Worm (Caenorhabditis elegans) whole organism, midembryonic: ENCODE measurements around the gene kin-9.
"Not testable (repeated sequence)": the region's sequence is repeated elsewhere in the genome, so short reads cannot be mapped to it uniquely, and the experiment has no call there.

Source experiments
- T22C8.4 ChIP-seq: fragments of 200-800 bp; sonication (Bioruptor generic); IDR thresholded peaks from 2 replicates; pipeline ENCODE4 v1.3.6; 2022; ENCODE audit warnings: missing genetic modification characterization, missing compliant biosample characterization
- cog-1 ChIP-seq: sonication (generic microtip); optimal IDR thresholded peaks from 2 replicates; lab custom pipeline; 2016; ENCODE audit warnings: missing genetic modification characterization, missing compliant biosample characterization
- flt-1 ChIP-seq: fragments of 200-800 bp; sonication (Bioruptor generic); IDR thresholded peaks from 2 replicates; pipeline ENCODE4 v1.3.6; 2022; ENCODE audit warnings: missing genetic modification characterization, missing compliant biosample characterization
- klf-2 ChIP-seq: fragments of 200-800 bp; sonication (Bioruptor generic); conservative IDR thresholded peaks from 2 replicates; pipeline ENCODE4 v1.3.6; 2022; ENCODE audit warnings: missing genetic modification reagents, missing genetic modification characterization, missing compliant biosample characterization
- med-1 ChIP-seq: sonication (generic microtip); optimal IDR thresholded peaks from 2 replicates; lab custom pipeline; 2017; ENCODE audit warnings: missing genetic modification characterization, mild to moderate bottlenecking, missing compliant biosample characterization, antibody characterized with exemption, missing genetic modification reagents; ENCODE audit not compliant: insufficient read depth
- ref-1 ChIP-seq: fragments of 200-800 bp; sonication (Bioruptor generic); conservative IDR thresholded peaks from 2 replicates; pipeline ENCODE4 v1.3.6; 2022; ENCODE audit warnings: missing genetic modification reagents, missing genetic modification characterization, missing compliant biosample characterization
- tab-1 ChIP-seq: fragments of 200-800 bp; sonication (Bioruptor generic); IDR thresholded peaks from 2 replicates; pipeline ENCODE4 v1.3.6; 2022; ENCODE audit warnings: missing genetic modification characterization, missing compliant biosample characterization
- ztf-23 ChIP-seq: fragments of 200-800 bp; sonication (Bioruptor generic); IDR thresholded peaks from 2 replicates; pipeline ENCODE4 v1.3.6; 2022; ENCODE audit warnings: missing genetic modification reagents, missing genetic modification characterization, missing compliant biosample characterization
- ztf-29 ChIP-seq: fragments of 200-800 bp; sonication (Bioruptor generic); IDR thresholded peaks from 2 replicates; pipeline ENCODE4 v1.3.6; 2022; ENCODE audit warnings: missing genetic modification reagents, missing genetic modification characterization, missing compliant biosample characterization

kin-9 gene

DNA sequence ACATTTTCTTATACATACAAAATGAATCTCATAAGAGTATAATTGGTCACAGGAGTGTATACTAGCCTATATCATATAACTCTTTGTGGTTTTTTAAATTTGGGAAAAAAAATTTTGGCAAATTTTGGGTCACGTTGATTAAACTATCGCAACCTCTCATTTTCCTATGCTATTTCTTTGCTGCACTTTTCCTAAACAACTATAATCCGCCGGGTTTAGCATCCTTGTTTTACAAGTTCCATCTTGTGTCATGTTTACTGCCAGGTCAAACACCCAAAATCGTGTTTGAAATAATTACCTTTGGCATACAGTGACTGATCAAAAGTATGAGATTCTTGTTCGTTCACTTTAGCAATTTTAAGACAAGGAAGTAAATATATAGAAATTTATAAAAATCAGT lies 24.2 kb upstream of the kin-9 start, which contains the start of gene sulp-3:
sulp-3 (minus strand) TSS at position 101 of the 400 bp plus-strand sequence.
- TF ChIP-seq cog-1 (tag; lab: Kevin White, UChicago) (no peak), flt-1 (GFP tag; lab: Robert Waterston, UW) (no peak), tab-1 (GFP tag; lab: Robert Waterston, UW) (no peak), ztf-23 (GFP tag; lab: Robert Waterston, UW) (no peak), ref-1 (GFP tag; lab: Robert Waterston, UW) (no peak), ztf-29 (GFP tag; lab: Robert Waterston, UW) (no peak), klf-2 (no peak), T22C8.4 (GFP tag; lab: Robert Waterston, UW) (no peak), med-1 (GFP tag; lab: Kevin White, UChicago) (no peak)

DNA sequence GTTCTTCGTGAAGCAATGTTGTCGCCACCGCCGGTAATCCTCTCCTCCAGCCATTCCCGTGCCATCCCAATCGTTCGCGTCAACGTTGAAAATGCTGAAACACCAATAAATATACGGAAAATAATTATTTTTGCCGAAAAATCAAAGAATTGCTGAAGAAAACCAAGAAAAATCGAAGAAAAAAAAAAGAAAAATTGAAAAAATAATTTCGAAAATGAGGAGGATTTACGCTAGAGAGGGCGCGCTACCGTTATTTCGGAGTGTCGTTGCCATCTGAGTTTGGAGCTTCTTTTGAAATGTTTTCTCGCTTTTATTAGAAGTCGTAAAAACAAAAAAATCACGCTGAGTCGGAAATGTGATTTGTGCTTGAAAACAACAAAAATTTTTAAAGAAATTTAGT lies 21.7 kb upstream of the kin-9 start, which contains the start of gene F08F1.9:
F08F1.9 (minus strand) TSS at position 101 of the 400 bp plus-strand sequence.
- not testable (repeated sequence) for TF ChIP-seq ztf-23 (GFP tag; lab: Robert Waterston, UW); med-1 (GFP tag; lab: Kevin White, UChicago); tab-1 (GFP tag; lab: Robert Waterston, UW)

DNA sequence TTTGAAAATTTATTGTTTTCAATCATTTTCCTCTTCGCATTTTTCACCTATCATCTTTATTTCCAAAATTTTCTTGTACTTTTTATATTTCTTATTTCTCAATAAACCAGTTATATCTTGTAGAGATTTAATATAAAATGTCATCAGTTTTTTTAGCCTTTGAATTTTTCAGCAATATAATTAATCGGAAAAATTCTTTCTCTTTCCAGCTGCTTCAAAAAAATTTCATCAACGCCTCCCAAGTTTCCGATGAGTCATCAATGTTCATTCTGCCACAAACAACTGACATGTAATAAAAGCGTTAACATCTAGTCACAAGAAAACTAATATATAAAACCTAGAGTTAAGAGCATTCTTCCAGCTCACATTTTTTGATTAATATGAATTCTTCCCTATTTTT lies 19.3 kb upstream of the kin-9 start, which contains the start of gene F08F1.4:
F08F1.4 (plus strand) TSS at position 301 of the 400 bp plus-strand sequence.
- TF ChIP-seq cog-1 (tag; lab: Kevin White, UChicago) (no peak), klf-2 (no peak), ztf-23 (GFP tag; lab: Robert Waterston, UW) (no peak), flt-1 (GFP tag; lab: Robert Waterston, UW) (no peak), med-1 (GFP tag; lab: Kevin White, UChicago) (no peak), ztf-29 (GFP tag; lab: Robert Waterston, UW) (no peak), T22C8.4 (GFP tag; lab: Robert Waterston, UW) (no peak), tab-1 (GFP tag; lab: Robert Waterston, UW) (no peak), ref-1 (GFP tag; lab: Robert Waterston, UW) (no peak)

- TF ChIP-seq cog-1 (tag; lab: Kevin White, UChicago) (no peak), ztf-23 (GFP tag; lab: Robert Waterston, UW) (no peak), flt-1 (GFP tag; lab: Robert Waterston, UW) (no peak), tab-1 (GFP tag; lab: Robert Waterston, UW) (no peak), T22C8.4 (GFP tag; lab: Robert Waterston, UW) (no peak), med-1 (GFP tag; lab: Kevin White, UChicago) (no peak), ztf-29 (GFP tag; lab: Robert Waterston, UW) (no peak)
Observed at ce11 chrX:8416819-8417218, 15.6 kb upstream of the kin-9 start, which contains the start of gene ced-8. Gene ced-8 (minus strand): TSS chrX:8416919.

DNA sequence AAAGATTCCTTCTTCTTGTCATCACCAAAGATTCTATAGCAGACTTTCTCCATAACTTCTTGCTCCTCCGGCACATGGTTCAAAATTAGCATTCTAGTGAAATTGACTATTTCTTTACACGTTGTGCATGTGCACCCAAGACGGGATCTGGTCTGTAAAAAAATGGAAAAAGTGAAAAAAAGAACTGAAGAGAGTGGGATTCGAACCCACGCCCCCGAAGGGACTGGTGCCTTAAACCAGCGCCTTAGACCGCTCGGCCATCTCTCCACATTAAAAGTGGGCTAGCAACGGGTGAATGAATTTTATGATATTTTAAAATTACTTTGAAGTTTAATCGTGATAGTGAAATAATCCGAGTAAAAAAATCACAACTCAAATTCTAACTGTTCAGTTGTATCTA lies 14.7 kb upstream of the kin-9 start:
- no peak for TF ChIP-seq ref-1 (GFP tag; lab: Robert Waterston, UW)
- no peak for TF ChIP-seq klf-2
- TF ChIP-seq ztf-23 (GFP tag; lab: Robert Waterston, UW), result no peak
- TF ChIP-seq flt-1 (GFP tag; lab: Robert Waterston, UW), result no peak
- no peak for TF ChIP-seq med-1 (GFP tag; lab: Kevin White, UChicago)
- TF ChIP-seq cog-1 (tag; lab: Kevin White, UChicago), result no peak
- TF ChIP-seq T22C8.4 (GFP tag; lab: Robert Waterston, UW), result no peak
- no peak for TF ChIP-seq ztf-29 (GFP tag; lab: Robert Waterston, UW)
- no peak for TF ChIP-seq tab-1 (GFP tag; lab: Robert Waterston, UW)

DNA sequence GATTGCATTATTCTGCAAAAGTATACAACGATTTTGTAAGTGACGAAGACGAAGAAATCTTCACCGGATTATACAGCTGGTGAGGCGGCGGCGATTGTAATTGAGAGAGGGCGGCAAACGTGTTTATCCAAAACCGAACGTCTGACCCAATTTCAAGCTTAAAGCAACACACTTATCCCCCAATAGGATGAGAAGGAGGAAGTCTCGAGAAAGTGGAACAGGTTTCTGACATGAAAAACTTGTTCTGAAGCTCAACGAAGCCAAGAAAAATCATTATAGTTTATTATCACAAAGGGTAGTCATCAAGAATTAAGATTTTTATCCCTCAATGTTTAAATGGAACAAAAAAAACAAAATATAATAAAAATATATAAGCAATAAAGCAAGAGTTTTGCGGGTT lies 14.1 kb upstream of the kin-9 start, which contains the start of gene spp-13:
spp-13 (minus strand) TSS at position 143 of the 400 bp plus-strand sequence.
- TF ChIP-seq klf-2, result no peak
- no peak for TF ChIP-seq cog-1 (tag; lab: Kevin White, UChicago)
- TF ChIP-seq T22C8.4 (GFP tag; lab: Robert Waterston, UW), result no peak
- TF ChIP-seq ztf-23 (GFP tag; lab: Robert Waterston, UW), result no peak
- TF ChIP-seq ref-1 (GFP tag; lab: Robert Waterston, UW), result no peak
- no peak for TF ChIP-seq med-1 (GFP tag; lab: Kevin White, UChicago)
- TF ChIP-seq flt-1 (GFP tag; lab: Robert Waterston, UW), result no peak
- no peak for TF ChIP-seq ztf-29 (GFP tag; lab: Robert Waterston, UW)
- no peak for TF ChIP-seq tab-1 (GFP tag; lab: Robert Waterston, UW)

DNA sequence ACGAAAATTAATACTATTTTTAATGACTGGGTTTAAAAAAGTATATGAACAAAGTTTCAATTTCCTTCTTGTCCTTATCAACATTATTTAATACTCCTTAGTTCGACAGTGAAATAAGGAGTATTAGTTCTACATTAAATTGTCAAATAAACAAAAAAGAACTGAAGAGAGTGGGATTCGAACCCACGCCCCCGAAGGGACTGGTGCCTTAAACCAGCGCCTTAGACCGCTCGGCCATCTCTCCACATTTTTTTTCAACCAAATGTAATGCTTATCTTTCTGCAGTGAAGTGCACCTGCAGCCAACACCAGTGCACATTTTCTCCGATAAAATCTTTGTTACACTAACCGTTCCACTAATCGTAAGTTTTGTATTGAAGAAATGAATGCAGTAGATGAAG lies 13.2 kb upstream of the kin-9 start:
- TF ChIP-seq cog-1 (tag; lab: Kevin White, UChicago), result no peak
- TF ChIP-seq ztf-29 (GFP tag; lab: Robert Waterston, UW), result no peak
- no peak for TF ChIP-seq ref-1 (GFP tag; lab: Robert Waterston, UW)
- no peak for TF ChIP-seq med-1 (GFP tag; lab: Kevin White, UChicago)
- TF ChIP-seq T22C8.4 (GFP tag; lab: Robert Waterston, UW), result no peak
- TF ChIP-seq flt-1 (GFP tag; lab: Robert Waterston, UW), result no peak
- no peak for TF ChIP-seq klf-2
- no peak for TF ChIP-seq ztf-23 (GFP tag; lab: Robert Waterston, UW)
- no peak for TF ChIP-seq tab-1 (GFP tag; lab: Robert Waterston, UW)

- TF ChIP-seq ztf-23 (GFP tag; lab: Robert Waterston, UW), result no peak
- no peak for TF ChIP-seq T22C8.4 (GFP tag; lab: Robert Waterston, UW)
- TF ChIP-seq ref-1 (GFP tag; lab: Robert Waterston, UW), result no peak
- TF ChIP-seq klf-2, result no peak
- TF ChIP-seq ztf-29 (GFP tag; lab: Robert Waterston, UW), result no peak
- no peak for TF ChIP-seq flt-1 (GFP tag; lab: Robert Waterston, UW)
- TF ChIP-seq tab-1 (GFP tag; lab: Robert Waterston, UW), result no peak
- no peak for TF ChIP-seq cog-1 (tag; lab: Kevin White, UChicago)
- no peak for TF ChIP-seq med-1 (GFP tag; lab: Kevin White, UChicago)
Observed at ce11 chrX:8421594-8421993, 10.9 kb upstream of the kin-9 start.

DNA sequence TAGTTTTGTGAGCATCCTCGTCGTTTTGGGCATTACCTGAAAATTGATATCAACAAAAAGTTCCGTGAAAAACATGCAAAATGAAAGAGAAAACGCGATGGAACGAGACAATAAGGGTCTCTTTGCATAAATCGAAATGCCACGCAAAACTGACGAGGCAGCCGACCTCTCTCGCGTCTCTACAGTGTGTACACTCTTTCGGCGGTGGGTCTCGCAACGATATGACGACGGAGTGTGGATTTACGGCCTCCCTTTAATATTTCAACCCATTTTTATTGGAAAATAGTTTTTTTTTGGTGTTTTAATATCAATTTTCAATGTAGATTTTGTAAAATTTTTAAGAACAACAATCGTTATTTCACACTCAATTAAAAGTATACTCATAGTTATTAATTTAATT lies 10.4 kb upstream of the kin-9 start, which contains the start of gene tag-123:
tag-123 (minus strand) TSS at position 36 of the 400 bp plus-strand sequence.
- TF ChIP-seq tab-1 (GFP tag; lab: Robert Waterston, UW) (no peak), klf-2 (no peak), med-1 (GFP tag; lab: Kevin White, UChicago) (no peak), ztf-29 (GFP tag; lab: Robert Waterston, UW) (no peak), cog-1 (tag; lab: Kevin White, UChicago) (no peak), flt-1 (GFP tag; lab: Robert Waterston, UW) (no peak)
